Worm (Caenorhabditis elegans) whole organism, early embryonic: ENCODE measurements around the gene mog-5.

Experiments used
- B0310.2 ChIP-seq: sonication (generic microtip); optimal IDR thresholded peaks from 2 replicates; lab custom pipeline; 2016; ENCODE audit warnings: mild to moderate bottlenecking, missing genetic modification characterization, missing compliant biosample characterization
- F13C5.2 ChIP-seq: sonication (generic microtip); optimal IDR thresholded peaks from 2 replicates; lab custom pipeline; 2017; ENCODE audit warnings: mild to moderate bottlenecking, missing genetic modification characterization, inconsistent platforms, missing compliant biosample characterization
- ama-1 ChIP-seq: fragments of 150-350 bp; optimal IDR thresholded peaks from 2 replicates; lab custom pipeline; 2014
- ceh-36 ChIP-seq: sonication (generic microtip); optimal IDR thresholded peaks from 2 replicates; lab custom pipeline; 2016; ENCODE audit warnings: missing genetic modification characterization, inconsistent platforms, missing compliant biosample characterization
- flt-1 ChIP-seq: fragments of 200-800 bp; sonication (Bioruptor generic); IDR thresholded peaks from 2 replicates; pipeline ENCODE4 v1.3.6; 2022; ENCODE audit warnings: missing genetic modification characterization, missing compliant biosample characterization
- hnd-1 ChIP-seq: sonication (generic microtip); optimal IDR thresholded peaks from 2 replicates; lab custom pipeline; 2016; ENCODE audit warnings: missing genetic modification characterization, missing compliant biosample characterization
- pes-1 ChIP-seq: fragments of 200-800 bp; sonication (Bioruptor generic); IDR thresholded peaks from 2 replicates; pipeline ENCODE4 v1.3.6; 2022; ENCODE audit warnings: missing genetic modification reagents, missing genetic modification characterization, missing compliant biosample characterization
- sea-1 ChIP-seq: fragments of 200-800 bp; sonication (Bioruptor generic); conservative IDR thresholded peaks from 2 replicates; pipeline ENCODE4 v1.3.6; 2022; ENCODE audit warnings: missing genetic modification characterization, missing compliant biosample characterization
- tbx-11 ChIP-seq: fragments of 200-800 bp; sonication (Bioruptor generic); IDR thresholded peaks from 2 replicates; pipeline ENCODE4 v1.3.6; 2022; ENCODE audit warnings: missing genetic modification characterization, missing compliant biosample characterization
- tbx-37 ChIP-seq: fragments of 200-800 bp; sonication (Bioruptor generic); conservative IDR thresholded peaks from 2 replicates; pipeline ENCODE4 v1.3.6; 2022; ENCODE audit warnings: missing genetic modification reagents, missing genetic modification characterization, missing compliant biosample characterization
- tra-4 ChIP-seq: sonication (generic microtip); optimal IDR thresholded peaks from 2 replicates; lab custom pipeline; 2017; ENCODE audit warnings: missing genetic modification characterization, missing compliant biosample characterization

DNA sequence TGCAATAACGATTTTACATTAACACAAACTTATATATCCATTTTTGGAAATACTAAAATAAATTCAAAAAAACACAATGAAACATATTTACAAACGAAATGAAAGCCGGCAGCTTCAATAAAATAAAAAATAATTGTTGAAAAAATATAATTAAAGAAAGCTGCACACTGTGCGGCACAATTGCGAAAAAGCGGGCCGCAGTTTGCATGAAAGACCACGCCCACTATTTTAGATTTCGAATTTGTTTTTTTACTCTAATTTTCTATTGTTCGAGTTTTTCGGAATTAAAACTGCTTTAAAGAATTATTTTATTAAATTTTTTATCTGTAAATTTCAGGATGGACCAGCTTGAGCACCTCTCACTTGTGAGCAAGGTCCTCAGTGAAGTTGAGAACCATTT lies at the start of gene mog-5:
- TF ChIP-seq ama-1 (lab: Kevin White, UChicago) (no peak), tra-4 (tag; lab: Kevin White, UChicago) (no peak), tbx-11 (peak; percentile 65; the same call in 1 of the 2 replicates), B0310.2 (tag; lab: Kevin White, UChicago) (no peak), flt-1 (GFP tag; lab: Robert Waterston, UW) (peak; percentile 65), F13C5.2 (tag; lab: Kevin White, UChicago) (peak; percentile 83), pes-1 (GFP tag; lab: Robert Waterston, UW) (no peak; the same call in 1 of the 2 replicates), tbx-37 (no peak), ceh-36 (tag; lab: Kevin White, UChicago) (no peak), sea-1 (GFP tag; lab: Robert Waterston, UW) (0 out of 2 replicates have a peak, but pooled peaks have one; percentile 55), hnd-1 (tag; lab: Kevin White, UChicago) (no peak)
